Worm (Caenorhabditis elegans) whole organism, L3 larva: ENCODE data around the gene str-106.

Experiments used
- ama-1 ChIP-seq: fragments of 150-350 bp; optimal IDR thresholded peaks from 2 replicates; lab custom pipeline; 2018
- ceh-82 ChIP-seq: fragments of 150-350 bp; optimal IDR thresholded peaks from 2 replicates; lab custom pipeline; 2014; ENCODE audit warnings: missing biosample characterization, missing genetic modification characterization
- egl-27 ChIP-seq: sonication (generic microtip); optimal IDR thresholded peaks from 4 replicates; lab custom pipeline; 2017; ENCODE audit warnings: missing biosample characterization, missing genetic modification reagents, missing genetic modification characterization
- nhr-237 ChIP-seq: fragments of 150-350 bp; optimal IDR thresholded peaks from 2 replicates; lab custom pipeline; 2014; ENCODE audit warnings: missing biosample characterization, missing genetic modification characterization
- nhr-67 ChIP-seq: fragments of 150-350 bp; optimal IDR thresholded peaks from 2 replicates; lab custom pipeline; 2014; ENCODE audit warnings: missing biosample characterization, missing genetic modification characterization

DNA sequence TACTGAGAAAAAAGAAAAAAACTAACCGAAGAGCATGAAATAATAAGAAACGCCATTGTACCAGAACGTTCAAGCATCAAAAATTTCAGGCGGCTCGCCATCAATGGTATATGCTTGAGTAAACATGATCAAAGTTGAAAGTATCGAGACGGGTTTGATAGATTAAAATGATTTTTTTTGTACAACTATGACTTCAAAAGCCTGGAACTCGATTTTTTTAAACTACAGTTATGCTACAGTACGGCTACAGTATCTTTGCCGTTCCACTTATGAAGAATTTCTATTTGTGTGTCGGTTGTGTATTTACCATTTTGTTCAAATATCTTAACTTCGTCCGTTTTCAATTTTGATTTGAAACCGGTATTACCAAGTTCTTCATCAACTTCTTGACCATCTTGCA, 25.3 kb upstream of the str-106 start, which contains the start of gene str-97:
- TF ChIP-seq nhr-67 (tag; lab: Kevin White, UChicago) (no peak), nhr-237 (tag; lab: Kevin White, UChicago) (no peak), egl-27 (tag; lab: Kevin White, UChicago) (no peak), ama-1 (lab: Kevin White, UChicago) (no peak), ceh-82 (tag; lab: Kevin White, UChicago) (no peak)
